Fruit fly (Drosophila melanogaster) Kc167 (cell line): ENCODE measurements around the gene Lcp65Af.

Experiments
- Myc ChIP-seq: fragments of >200 bp; optimal IDR thresholded peaks from 2 replicates; lab custom pipeline; 2017; ENCODE audit warnings: missing external identifiers
- Sin3A ChIP-seq: fragments of >200 bp; optimal IDR thresholded peaks from 2 replicates; lab custom pipeline; 2018; ENCODE audit warnings: missing external identifiers
- h ChIP-seq: fragments of >200 bp; optimal IDR thresholded peaks from 3 replicates; lab custom pipeline; 2018; ENCODE audit warnings: missing external identifiers
- insv ChIP-seq: fragments of >200 bp; optimal IDR thresholded peaks from 3 replicates; lab custom pipeline; 2018; ENCODE audit warnings: missing external identifiers
- psq ChIP-seq: fragments of >200 bp; optimal IDR thresholded peaks from 2 replicates; lab custom pipeline; 2017; ENCODE audit warnings: missing external identifiers
- ttk ChIP-seq: sonication (Bioruptor generic); optimal IDR thresholded peaks from 2 replicates; lab custom pipeline; 2017; ENCODE audit warnings: missing external identifiers

DNA sequence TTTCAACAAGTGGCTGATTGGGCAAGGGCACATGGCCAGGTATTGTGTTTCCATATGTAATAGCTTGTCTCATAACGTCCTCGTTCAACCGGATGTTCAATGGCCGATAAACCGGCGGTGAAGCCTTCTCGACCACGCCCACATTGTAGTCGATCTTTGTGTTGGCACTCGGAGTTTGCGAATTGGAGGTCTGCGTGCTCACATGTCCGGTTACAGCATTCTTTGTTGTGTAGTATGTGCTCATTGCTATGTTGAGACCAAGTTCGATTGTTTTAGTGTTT lies 11.2 kb downstream of the Lcp65Af start:
- TF ChIP-seq insv (lab: Kevin White, UChicago) (no peak), h (lab: Kevin White, UChicago) (no peak), psq (lab: Kevin White, UChicago) (no peak), Sin3A (no peak), ttk (lab: Kevin White, UChicago) (no peak), Myc (no peak)
